Fruit fly (Drosophila melanogaster): Measurements from ENCODE around the gene Cad96Cb.

DNA sequence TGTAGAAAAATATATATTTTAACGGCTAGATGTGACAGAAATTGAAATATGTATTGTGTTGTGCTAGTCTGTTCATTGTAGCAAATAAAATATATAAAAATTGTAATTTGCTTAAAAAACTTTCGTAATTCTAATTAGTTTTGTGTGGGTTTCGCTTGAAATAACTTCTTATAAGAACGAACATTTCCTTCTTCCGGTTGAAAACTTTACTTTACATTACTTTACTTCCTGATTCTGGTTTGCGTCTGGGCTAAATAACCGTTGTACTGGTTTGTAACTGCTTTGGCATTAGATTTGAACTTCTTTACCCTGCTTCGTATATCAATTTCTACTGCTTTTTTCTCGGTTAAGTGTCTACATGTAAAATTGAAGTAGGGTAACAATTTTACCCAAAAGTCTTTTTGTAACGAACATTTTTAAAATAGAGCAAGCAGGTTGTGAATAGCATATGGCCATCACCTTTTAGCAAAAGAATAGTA lies 38.4 kb downstream of the Cad96Cb start, which contains the start of gene lobo:
- no peak for TF ChIP-seq CG8478 (optimal IDR thresholded peaks at IDR 0.05)
- TF ChIP-seq CTCF (optimal IDR thresholded peaks at IDR 0.05): peak; percentile 77 to 83

Data from S2 (cell line).